Worm (Caenorhabditis elegans): Measurements from ENCODE around the gene W08G11.3.

W08G11.3 gene

DNA sequence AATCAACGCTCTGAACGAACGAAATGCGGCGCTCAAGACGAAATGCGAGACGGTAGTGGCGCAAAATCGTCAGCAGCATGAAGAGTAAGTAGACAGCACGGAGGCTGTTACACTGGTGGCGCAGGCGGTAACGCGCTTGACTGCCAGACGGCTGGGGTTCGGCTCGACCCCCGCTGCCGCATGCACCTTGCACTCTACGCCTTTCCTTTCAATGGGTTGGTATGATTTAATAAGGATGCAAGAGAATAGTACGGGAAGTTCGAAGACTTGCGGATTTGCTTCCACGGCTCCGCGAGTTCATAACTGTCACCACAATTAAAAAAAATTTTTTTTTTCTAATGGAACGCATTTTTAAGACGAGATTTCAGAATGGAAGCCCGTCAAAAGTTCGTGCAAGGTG, 2.6 kb downstream of the W08G11.3 start (continued):
- peak; percentile 47 for TF ChIP-seq sox-4 (tag; optimal IDR thresholded peaks at IDR 0.05)
- TF ChIP-seq nhr-11 (tag; optimal IDR thresholded peaks at IDR 0.05), result no peak
- no peak for TF ChIP-seq ceh-22 (tag; optimal IDR thresholded peaks at IDR 0.05)
- TF ChIP-seq che-1 (tag; optimal IDR thresholded peaks at IDR 0.05), result peak; percentile 64
- TF ChIP-seq gmeb-2 (tag; optimal IDR thresholded peaks at IDR 0.05), result peak; percentile 69
- TF ChIP-seq hlh-8 (tag; optimal IDR thresholded peaks at IDR 0.05), result peak; percentile 44
- peak; percentile 54; the same call in 1 of the 2 replicates for TF ChIP-seq ceh-45 (GFP tag; IDR thresholded peaks at IDR 0.05)
- TF ChIP-seq hlh-30 (tag; optimal IDR thresholded peaks at IDR 0.05; ENCODE audit: insufficient read depth), result peak; percentile 9
- peak; percentile 61 for TF ChIP-seq ztf-16 (tag; optimal IDR thresholded peaks at IDR 0.05)
- peak; percentile 78 for TF ChIP-seq pha-2 (tag; optimal IDR thresholded peaks at IDR 0.05)
- no peak for TF ChIP-seq ama-1 (optimal IDR thresholded peaks at IDR 0.05)
- TF ChIP-seq madf-2 (tag; optimal IDR thresholded peaks at IDR 0.05), result peak; percentile 54
- peak; percentile 72 for TF ChIP-seq pros-1 (tag; optimal IDR thresholded peaks at IDR 0.05)
- TF ChIP-seq unc-42 (tag; optimal IDR thresholded peaks at IDR 0.05), result peak; percentile 41
- no peak for TF ChIP-seq mec-3 (tag; optimal IDR thresholded peaks at IDR 0.05; ENCODE audit: borderline replicate concordance)
- peak; percentile 48 for TF ChIP-seq fkh-6 (tag; optimal IDR thresholded peaks at IDR 0.05)
- peak; percentile 34 for TF ChIP-seq C38D4.7 (GFP tag; optimal IDR thresholded peaks at IDR 0.05)
- no peak for TF ChIP-seq ceh-30 (tag; optimal IDR thresholded peaks at IDR 0.05)
- peak; percentile 48 for TF ChIP-seq syd-9 (tag; optimal IDR thresholded peaks at IDR 0.05)
- no peak for TF ChIP-seq pax-1 (tag; optimal IDR thresholded peaks at IDR 0.05)
- TF ChIP-seq dve-1 (tag; optimal IDR thresholded peaks at IDR 0.05), result peak; percentile 48
- TF ChIP-seq Y22D7AL.16 (tag; optimal IDR thresholded peaks at IDR 0.05), result peak; percentile 52
- peak; percentile 70 for TF ChIP-seq nhr-232 (tag; optimal IDR thresholded peaks at IDR 0.05)
- peak; percentile 29 for TF ChIP-seq ceh-14 (tag; optimal IDR thresholded peaks at IDR 0.05)
- TF ChIP-seq ceh-6 (GFP tag; optimal IDR thresholded peaks at IDR 0.05), result peak; percentile 71
- peak; percentile 46 for TF ChIP-seq ref-2 (tag; optimal IDR thresholded peaks at IDR 0.05)
- peak; percentile 21 for TF ChIP-seq pag-3 (tag; optimal IDR thresholded peaks at IDR 0.05; ENCODE audit: borderline replicate concordance)
- peak; percentile 44 for TF ChIP-seq ttx-3 (tag; optimal IDR thresholded peaks at IDR 0.05)
- TF ChIP-seq hlh-13 (GFP tag; optimal IDR thresholded peaks at IDR 0.05), result peak; percentile 11
- TF ChIP-seq ceh-31 (tag; optimal IDR thresholded peaks at IDR 0.05), result peak; percentile 47
- no peak for TF ChIP-seq unc-55 (GFP tag; optimal IDR thresholded peaks at IDR 0.05)
- TF ChIP-seq odd-2 (tag; optimal IDR thresholded peaks at IDR 0.05), result no peak
- TF ChIP-seq hlh-6 (tag; optimal IDR thresholded peaks at IDR 0.05), result peak; percentile 73
- TF ChIP-seq hlh-15 (tag; optimal IDR thresholded peaks at IDR 0.05), result peak; percentile 34
- TF ChIP-seq zip-5 (tag; optimal IDR thresholded peaks at IDR 0.05), result peak; percentile 38
- TF ChIP-seq pqm-1 (tag; optimal IDR thresholded peaks at IDR 0.05), result peak; percentile 45
- TF ChIP-seq T23F11.4 (GFP tag; optimal IDR thresholded peaks at IDR 0.05), result no peak
- peak; percentile 71 for TF ChIP-seq tbx-2 (tag; optimal IDR thresholded peaks at IDR 0.05)
- peak; percentile 58 for TF ChIP-seq C08G9.2 (tag; optimal IDR thresholded peaks at IDR 0.05)
- no peak for TF ChIP-seq dmd-4 (tag; optimal IDR thresholded peaks at IDR 0.05; ENCODE audit: borderline replicate concordance)
- no peak for TF ChIP-seq ets-4 (tag; optimal IDR thresholded peaks at IDR 0.05)
- TF ChIP-seq ceh-9 (tag; optimal IDR thresholded peaks at IDR 0.05), result peak; percentile 12
- TF ChIP-seq K09A11.1 (tag; optimal IDR thresholded peaks at IDR 0.05; ENCODE audit: insufficient read depth), result no peak

DNA sequence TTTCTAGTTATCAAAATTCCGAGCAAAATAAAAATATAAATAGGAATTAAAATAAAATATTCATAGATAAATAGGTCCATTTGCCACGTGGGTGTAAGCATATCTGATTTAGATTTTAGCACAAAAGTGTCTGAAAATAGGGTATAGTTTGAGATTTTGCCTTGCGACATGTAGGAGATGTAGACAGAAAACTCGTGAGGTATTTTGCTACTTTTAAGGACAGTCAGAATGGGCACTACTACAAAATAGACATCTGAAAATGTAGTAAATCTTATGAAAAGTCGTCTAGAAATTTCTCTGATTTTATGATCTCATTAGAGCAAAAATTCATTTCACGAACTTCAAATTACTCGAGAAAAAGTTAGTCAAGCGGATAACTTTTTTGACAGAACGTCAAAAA, 7.2 kb downstream of the W08G11.3 start, which contains the start of gene srv-34:
Gene srv-34, minus strand, starts transcription at position 101 of the 400 bp plus-strand sequence.
- no peak for TF ChIP-seq hlh-8 (tag; optimal IDR thresholded peaks at IDR 0.05)
- no peak for TF ChIP-seq ref-2 (tag; optimal IDR thresholded peaks at IDR 0.05)
- no peak for TF ChIP-seq lin-11 (tag; optimal IDR thresholded peaks at IDR 0.05)

Measured in whole organism, late embryonic.